Fruit fly (Drosophila melanogaster) whole organism, embryonic: ENCODE measurements around the gene Act79B.

ENCODE experiments used
- ATbp ChIP-seq: fragments of 200-800 bp; sonication (Bioruptor generic); optimal IDR thresholded peaks from 2 replicates; lab custom pipeline; 2017; ENCODE audit warnings: missing biosample characterization, mild to moderate bottlenecking, missing genetic modification characterization, missing genetic modification reagents
- CG10209 ChIP-seq: fragments of 200-800 bp; sonication (Bioruptor generic); optimal IDR thresholded peaks from 3 replicates; lab custom pipeline; 2017; ENCODE audit warnings: missing biosample characterization, mild to moderate bottlenecking, missing genetic modification characterization, missing genetic modification reagents
- CG10267 ChIP-seq: fragments of 200-800 bp; sonication (Bioruptor generic); optimal IDR thresholded peaks from 2 replicates; lab custom pipeline; 2018; ENCODE audit warnings: missing biosample characterization, mild to moderate bottlenecking, missing genetic modification characterization, moderate library complexity
- CG11085 ChIP-seq: fragments of 200-800 bp; sonication (Bioruptor generic); IDR thresholded peaks from 2 replicates; pipeline ENCODE4 v1.3.6; 2022; ENCODE audit warnings: missing biosample characterization, missing genetic modification characterization
- CG13287 ChIP-seq: fragments of 200-800 bp; sonication (Bioruptor generic); IDR thresholded peaks from 2 replicates; pipeline ENCODE4 v1.3.6; 2022; ENCODE audit warnings: missing biosample characterization, missing genetic modification characterization; ENCODE audit not compliant: partially characterized antibody
- CG13424 ChIP-seq: fragments of 200-800 bp; sonication (Bioruptor generic); optimal IDR thresholded peaks from 2 replicates; lab custom pipeline; 2019; ENCODE audit warnings: missing biosample characterization, mild to moderate bottlenecking, missing genetic modification characterization, moderate library complexity
- CG15601 ChIP-seq: fragments of 200-800 bp; sonication (Bioruptor generic); optimal IDR thresholded peaks from 3 replicates; lab custom pipeline; 2019; ENCODE audit warnings: missing biosample characterization, mild to moderate bottlenecking, missing genetic modification characterization, moderate library complexity
- CG15696 ChIP-seq: fragments of 200-800 bp; sonication (Bioruptor generic); optimal IDR thresholded peaks from 2 replicates; lab custom pipeline; 2019; ENCODE audit warnings: missing biosample characterization, mild to moderate bottlenecking, missing genetic modification characterization, moderate library complexity
- CG1603 ChIP-seq: fragments of 200-800 bp; sonication (Bioruptor generic); optimal IDR thresholded peaks from 2 replicates; lab custom pipeline; 2019; ENCODE audit warnings: missing biosample characterization, mild to moderate bottlenecking, missing genetic modification characterization, moderate library complexity
- CG17328 ChIP-seq: fragments of 200-800 bp; sonication (Bioruptor generic); IDR thresholded peaks from 2 replicates; pipeline ENCODE4 v1.3.6; 2022; ENCODE audit warnings: missing biosample characterization, missing genetic modification characterization
- CG18619 ChIP-seq: fragments of 200-800 bp; sonication (Bioruptor generic); optimal IDR thresholded peaks from 3 replicates; lab custom pipeline; 2017; ENCODE audit warnings: missing biosample characterization, mild to moderate bottlenecking, missing genetic modification characterization
- CG2116 ChIP-seq: fragments of 200-800 bp; sonication (Bioruptor generic); optimal IDR thresholded peaks from 3 replicates; lab custom pipeline; 2018; ENCODE audit warnings: missing biosample characterization, mild to moderate bottlenecking, missing genetic modification characterization
- CG2202 ChIP-seq: fragments of 200-800 bp; sonication (Bioruptor generic); optimal IDR thresholded peaks from 2 replicates; lab custom pipeline; 2018; ENCODE audit warnings: missing biosample characterization, mild to moderate bottlenecking, missing genetic modification characterization
- CG2678 ChIP-seq: fragments of 200-800 bp; sonication (Bioruptor generic); optimal IDR thresholded peaks from 3 replicates; lab custom pipeline; 2019; ENCODE audit warnings: missing biosample characterization, mild to moderate bottlenecking, missing genetic modification characterization, moderate library complexity
- CG2875 ChIP-seq: fragments of 200-800 bp; sonication (Bioruptor generic); optimal IDR thresholded peaks from 2 replicates; lab custom pipeline; 2017; ENCODE audit warnings: missing biosample characterization, mild to moderate bottlenecking, missing genetic modification characterization, missing genetic modification reagents
- CG31388 ChIP-seq: fragments of 200-800 bp; sonication (Bioruptor generic); optimal IDR thresholded peaks from 2 replicates; lab custom pipeline; 2016; ENCODE audit warnings: missing biosample characterization, missing genetic modification characterization
- CG6254 ChIP-seq: fragments of 200-800 bp; sonication (Bioruptor generic); optimal IDR thresholded peaks from 3 replicates; lab custom pipeline; 2017; ENCODE audit warnings: mild to moderate bottlenecking, missing biosample characterization, missing genetic modification reagents, missing genetic modification characterization
- CG6272 ChIP-seq: fragments of 200-800 bp; sonication (Bioruptor generic); IDR thresholded peaks from 2 replicates; pipeline ENCODE4 v1.3.6; 2022; ENCODE audit warnings: missing biosample characterization, missing genetic modification characterization
- CG6813 ChIP-seq: fragments of 200-800 bp; sonication (Bioruptor generic); optimal IDR thresholded peaks from 2 replicates; lab custom pipeline; 2017; ENCODE audit warnings: missing biosample characterization, missing genetic modification characterization, mild to moderate bottlenecking, moderate library complexity, missing genetic modification reagents
- CG8089 ChIP-seq: fragments of 200-800 bp; sonication (Bioruptor generic); optimal IDR thresholded peaks from 3 replicates; lab custom pipeline; 2016; ENCODE audit warnings: missing biosample characterization, missing genetic modification characterization
- CG8359 ChIP-seq: fragments of 200-800 bp; sonication (Bioruptor generic); optimal IDR thresholded peaks from 2 replicates; lab custom pipeline; 2017; ENCODE audit warnings: missing biosample characterization, mild to moderate bottlenecking, missing genetic modification characterization, borderline replicate concordance
- CHES-1-like ChIP-seq: fragments of 200-800 bp; sonication (Bioruptor generic); optimal IDR thresholded peaks from 2 replicates; lab custom pipeline; 2016; ENCODE audit warnings: missing biosample characterization, missing genetic modification characterization
- Dbx ChIP-seq: fragments of 200-800 bp; sonication (Bioruptor generic); IDR thresholded peaks from 3 replicates; pipeline ENCODE4 v1.3.6; 2022; ENCODE audit warnings: missing biosample characterization, missing genetic modification characterization
- Deaf1 ChIP-seq: fragments of 200-800 bp; optimal IDR thresholded peaks from 3 replicates; lab custom pipeline; 2019; ENCODE audit warnings: missing biosample characterization, mild to moderate bottlenecking, missing genetic modification characterization, moderate library complexity
- HHEX ChIP-seq: fragments of 200-800 bp; sonication (Bioruptor generic); optimal IDR thresholded peaks from 3 replicates; lab custom pipeline; 2017; ENCODE audit warnings: missing biosample characterization, mild to moderate bottlenecking, missing genetic modification characterization, missing genetic modification reagents
- Hand ChIP-seq: fragments of 200-800 bp; sonication (Bioruptor generic); optimal IDR thresholded peaks from 2 replicates; lab custom pipeline; 2017; ENCODE audit warnings: mild to moderate bottlenecking, missing biosample characterization, missing genetic modification reagents, missing genetic modification characterization
- Kr ChIP-seq: fragments of 200-800 bp; sonication (Bioruptor generic); optimal IDR thresholded peaks from 2 replicates; lab custom pipeline; 2017; ENCODE audit warnings: missing biosample characterization, mild to moderate bottlenecking, missing genetic modification characterization
- NC2β ChIP-seq: fragments of 200-800 bp; sonication (Bioruptor generic); optimal IDR thresholded peaks from 2 replicates; lab custom pipeline; 2016; ENCODE audit warnings: missing biosample characterization, missing genetic modification characterization
- ara ChIP-seq: fragments of 200-800 bp; sonication (Bioruptor generic); IDR thresholded peaks from 2 replicates; pipeline ENCODE4 v1.3.6; 2022; ENCODE audit warnings: missing biosample characterization, missing genetic modification characterization
- chinmo ChIP-seq: fragments of 200-800 bp; sonication (Bioruptor generic); IDR thresholded peaks from 4 replicates; pipeline ENCODE4 v1.3.6; 2022; ENCODE audit warnings: missing biosample characterization, missing genetic modification characterization; ENCODE audit not compliant: partially characterized antibody
- ci ChIP-seq: fragments of 200-800 bp; sonication (Bioruptor generic); IDR thresholded peaks from 3 replicates; pipeline ENCODE4 v1.3.6; 2022; ENCODE audit warnings: missing biosample characterization, missing genetic modification characterization
- croc ChIP-seq: fragments of 200-800 bp; sonication (Bioruptor generic); conservative IDR thresholded peaks from 3 replicates; pipeline ENCODE4 v1.3.6; 2022; ENCODE audit warnings: missing biosample characterization, missing genetic modification characterization
- dm ChIP-seq: fragments of 200-800 bp; sonication (Bioruptor generic); optimal IDR thresholded peaks from 3 replicates; lab custom pipeline; 2016; ENCODE audit warnings: missing biosample characterization, missing genetic modification characterization
- fd102C ChIP-seq: fragments of 200-800 bp; sonication (Bioruptor generic); optimal IDR thresholded peaks from 2 replicates; lab custom pipeline; 2018; ENCODE audit warnings: missing biosample characterization, mild to moderate bottlenecking, missing genetic modification characterization, moderate library complexity
- fd96Cb ChIP-seq: fragments of 200-800 bp; sonication (Bioruptor generic); optimal IDR thresholded peaks from 2 replicates; lab custom pipeline; 2018; ENCODE audit warnings: missing biosample characterization, mild to moderate bottlenecking, missing genetic modification characterization, moderate library complexity
- gsb-n ChIP-seq: fragments of 200-800 bp; sonication (Bioruptor generic); optimal IDR thresholded peaks from 3 replicates; lab custom pipeline; 2018; ENCODE audit warnings: missing biosample characterization, mild to moderate bottlenecking, missing genetic modification characterization
- onecut ChIP-seq: fragments of 200-800 bp; sonication (Bioruptor generic); IDR thresholded peaks from 2 replicates; pipeline ENCODE4 v1.3.6; 2022; ENCODE audit warnings: missing biosample characterization, missing genetic modification characterization
- pfk ChIP-seq: fragments of 200-800 bp; sonication (Bioruptor generic); optimal IDR thresholded peaks from 2 replicates; lab custom pipeline; 2018; ENCODE audit warnings: missing biosample characterization, mild to moderate bottlenecking, missing genetic modification characterization, moderate library complexity
- pros ChIP-seq: fragments of 200-800 bp; sonication (Bioruptor generic); optimal IDR thresholded peaks from 3 replicates; lab custom pipeline; 2019; ENCODE audit warnings: missing biosample characterization, mild to moderate bottlenecking, missing genetic modification characterization, moderate library complexity
- psq ChIP-seq: fragments of 200-800 bp; sonication (Bioruptor generic); optimal IDR thresholded peaks from 2 replicates; lab custom pipeline; 2017; ENCODE audit warnings: missing biosample characterization, missing genetic modification characterization
- sens-2 ChIP-seq: fragments of 200-800 bp; sonication (Bioruptor generic); IDR thresholded peaks from 2 replicates; pipeline ENCODE4 v1.3.6; 2022; ENCODE audit warnings: missing biosample characterization, missing genetic modification characterization
- shn ChIP-seq: fragments of 200-800 bp; sonication (Bioruptor generic); optimal IDR thresholded peaks from 3 replicates; lab custom pipeline; 2016; ENCODE audit warnings: missing biosample characterization, missing genetic modification characterization
- stwl ChIP-seq: fragments of 200-800 bp; sonication (Bioruptor generic); optimal IDR thresholded peaks from 3 replicates; lab custom pipeline; 2018; ENCODE audit warnings: missing biosample characterization, mild to moderate bottlenecking, missing genetic modification characterization, moderate library complexity
- tap ChIP-seq: fragments of 200-800 bp; optimal IDR thresholded peaks from 3 replicates; lab custom pipeline; 2019; ENCODE audit warnings: missing biosample characterization, mild to moderate bottlenecking, missing genetic modification characterization, moderate library complexity
- tll ChIP-seq, 2 experiments: fragments of 200-800 bp in 1 of 2; fragments of >200 bp in 1 of 2; sonication (Bioruptor generic) in 1 of 2; optimal IDR thresholded peaks; 2 replicates each; lab custom pipeline; 2017 to 2019; ENCODE audit warnings: missing biosample characterization in 2 of 2, missing genetic modification characterization in 2 of 2, mild to moderate bottlenecking in 1 of 2, moderate library complexity in 1 of 2
- twi ChIP-seq: fragments of 200-800 bp; optimal IDR thresholded peaks from 2 replicates; lab custom pipeline; 2019; ENCODE audit warnings: missing biosample characterization, mild to moderate bottlenecking, missing genetic modification characterization, moderate library complexity
- vnd ChIP-seq: fragments of 200-800 bp; sonication (Bioruptor generic); IDR thresholded peaks from 3 replicates; pipeline ENCODE4 v1.3.6; 2022; ENCODE audit warnings: missing biosample characterization, missing genetic modification characterization; ENCODE audit not compliant: partially characterized antibody
- wek ChIP-seq: fragments of 200-800 bp; sonication (Bioruptor generic); optimal IDR thresholded peaks from 3 replicates; lab custom pipeline; 2018; ENCODE audit warnings: missing biosample characterization, mild to moderate bottlenecking, missing genetic modification characterization, moderate library complexity

The Act79B gene

DNA sequence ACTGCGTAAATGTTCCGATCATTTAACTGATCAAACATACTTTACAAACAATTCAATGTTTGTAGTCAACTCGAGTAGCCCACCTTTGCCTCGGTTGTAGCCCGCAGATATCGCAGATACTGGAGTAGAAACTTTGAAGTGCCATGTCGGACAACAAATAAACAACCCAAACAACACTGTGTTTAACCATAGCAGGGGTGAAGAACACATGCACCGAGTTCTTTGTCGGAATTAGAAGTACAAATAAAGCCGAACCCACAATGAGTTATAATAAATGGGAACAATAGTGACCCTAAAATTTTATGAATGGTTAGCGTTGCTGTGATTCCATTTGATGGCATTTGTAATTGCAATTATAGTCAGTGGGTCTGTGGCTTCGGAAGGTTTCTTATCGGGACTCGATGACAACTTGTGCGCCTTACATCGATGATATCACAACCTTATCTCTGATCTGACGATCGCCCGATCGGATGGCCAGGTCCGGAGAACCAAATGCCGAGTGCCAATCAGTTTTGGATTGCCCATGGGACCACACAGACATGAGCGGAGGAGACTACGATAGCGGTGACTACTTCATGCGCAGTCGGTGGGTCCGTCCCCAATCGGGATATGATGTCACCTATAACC is 23.0 kb upstream of the Act79B start, which contains the start of gene Chs2 (continued):
- no peak for TF ChIP-seq Dbx (GFP tag; lab: Robert Waterston, UW)
- TF ChIP-seq CG15601 (tag; lab: Kevin White, UChicago), result peak; percentile 58
- peak; percentile 37 for TF ChIP-seq CG10209 (GFP tag; lab: Kevin White, UChicago)
- TF ChIP-seq NC2β (GFP tag; lab: Kevin White, UChicago), result peak; percentile 3
- peak; percentile 18 for TF ChIP-seq CG8089 (GFP tag; lab: Kevin White, UChicago)
- TF ChIP-seq tll (GFP tag; optimal IDR thresholded peaks at IDR 0.05; lab: Kevin White, UChicago), result peak in 1 of 2 experiments; percentile 70
- peak; percentile 36 for TF ChIP-seq CG10267 (tag; lab: Kevin White, UChicago)
- TF ChIP-seq ATbp (GFP tag; lab: Kevin White, UChicago), result peak; percentile 4
- TF ChIP-seq dm, result no peak
- peak; percentile 84 for TF ChIP-seq fd102C (GFP tag; lab: Kevin White, UChicago)
- no peak for TF ChIP-seq CG31388
- TF ChIP-seq onecut, result peak; percentile 29; the same call in 1 of the 2 replicates
- peak; percentile 16 for TF ChIP-seq pfk
- peak; percentile 42 for TF ChIP-seq CG6254
- peak; percentile 41 for TF ChIP-seq CG2678 (tag; lab: Kevin White, UChicago)
- peak; percentile 16 for TF ChIP-seq pros (GFP tag; lab: Kevin White, UChicago)
- 0 out of 4 replicates have a peak, but pooled peaks have one; percentile 42 for TF ChIP-seq chinmo (GFP tag; lab: Robert Waterston, UW)
- no peak for TF ChIP-seq CG17328
- TF ChIP-seq HHEX (GFP tag; lab: Kevin White, UChicago), result no peak
- peak; percentile 7 for TF ChIP-seq CG13424 (tag; lab: Kevin White, UChicago)
- TF ChIP-seq Hand (GFP tag; lab: Kevin White, UChicago), result no peak
- TF ChIP-seq vnd (GFP tag; lab: Robert Waterston, UW), result no peak
- TF ChIP-seq CG6813, result peak; percentile 75
- TF ChIP-seq CG13287, result no peak
- TF ChIP-seq CG18619, result peak; percentile 14
- peak; percentile 92 for TF ChIP-seq Kr (GFP tag; lab: Kevin White, UChicago)
- peak; percentile 21 for TF ChIP-seq stwl (tag; lab: Kevin White, UChicago)
- no peak for TF ChIP-seq CG6272 (GFP tag; lab: Robert Waterston, UW)
- no peak for TF ChIP-seq shn (GFP tag; lab: Kevin White, UChicago)
- TF ChIP-seq CG1603 (tag; lab: Kevin White, UChicago), result peak; percentile 74
- TF ChIP-seq wek (GFP tag; lab: Kevin White, UChicago), result peak; percentile 19
- TF ChIP-seq CG15696 (tag; lab: Kevin White, UChicago), result peak; percentile 86
- peak; percentile 9 for TF ChIP-seq psq (GFP tag; lab: Kevin White, UChicago)
- TF ChIP-seq CG11085 (GFP tag; lab: Robert Waterston, UW), result no peak
- TF ChIP-seq gsb-n (tag; lab: Kevin White, UChicago), result peak; percentile 65
- no peak for TF ChIP-seq tap (tag; lab: Kevin White, UChicago)
- no peak for TF ChIP-seq croc (GFP tag; lab: Robert Waterston, UW)
- peak; percentile 17 for TF ChIP-seq CG2116
- peak; percentile 19 for TF ChIP-seq CG2875 (GFP tag; lab: Kevin White, UChicago)
- no peak; the same call in 2 of the 3 replicates for TF ChIP-seq ci (GFP tag; lab: Robert Waterston, UW)
- TF ChIP-seq Deaf1 (tag; lab: Kevin White, UChicago), result peak; percentile 76
- TF ChIP-seq CG2202 (tag; lab: Kevin White, UChicago), result peak; percentile 79
- peak; percentile 85 for TF ChIP-seq sens-2 (GFP tag; lab: Robert Waterston, UW)
- no peak for TF ChIP-seq CHES-1-like (GFP tag; lab: Kevin White, UChicago)
- peak; percentile 49; the same call in 1 of the 2 replicates for TF ChIP-seq ara (GFP tag; lab: Robert Waterston, UW)
- peak; percentile 83 for TF ChIP-seq twi (tag; lab: Kevin White, UChicago)
- peak; percentile 47 for TF ChIP-seq CG8359 (GFP tag; lab: Kevin White, UChicago)
- peak; percentile 8 for TF ChIP-seq fd96Cb
